Fruit fly (Drosophila melanogaster): ENCODE data around the gene CG7968.

CG7968 gene

dm6 chr2L:13884063-13884656 lies 35.0 kb downstream of the CG7968 start:
- TF ChIP-seq EcR (GFP tag; optimal IDR thresholded peaks at IDR 0.05) (peak; percentile 55), CG15710 (tag; optimal IDR thresholded peaks at IDR 0.05) (no peak), CG13204 (GFP tag; optimal IDR thresholded peaks at IDR 0.05) (no peak)

- TF ChIP-seq CG17806 (tag; optimal IDR thresholded peaks at IDR 0.05) (peak; percentile 24), CG8301 (tag; optimal IDR thresholded peaks at IDR 0.05) (peak; percentile 34), CG15710 (tag; optimal IDR thresholded peaks at IDR 0.05) (peak; percentile 20), CG34367 (tag; optimal IDR thresholded peaks at IDR 0.05) (no peak), Snoo (tag; optimal IDR thresholded peaks at IDR 0.05) (peak; percentile 49), CG4496 (GFP tag; IDR thresholded peaks at IDR 0.05) (0 out of 3 replicates have a peak, but pooled peaks have one; percentile 51), EcR (GFP tag; optimal IDR thresholded peaks at IDR 0.05) (peak; percentile 83), CG14655 (GFP tag; optimal IDR thresholded peaks at IDR 0.05) (peak; percentile 51), Pif1A (GFP tag; optimal IDR thresholded peaks at IDR 0.05) (no peak), CG8159 (tag; optimal IDR thresholded peaks at IDR 0.05) (peak; percentile 63), Pif1B (GFP tag; optimal IDR thresholded peaks at IDR 0.05) (peak; percentile 18), rn (GFP tag; IDR thresholded peaks at IDR 0.05) (no peak), CG12605 (GFP tag; IDR thresholded peaks at IDR 0.05) (no peak), fd96Ca (GFP tag; IDR thresholded peaks at IDR 0.05) (no peak)
These were observed 35.6 kb downstream of the CG7968 start for dm6 chr2L:13884678-13885303.

- TF ChIP-seq CG14655 (GFP tag; optimal IDR thresholded peaks at IDR 0.05), result peak; percentile 20
- no peak for TF ChIP-seq rn (GFP tag; IDR thresholded peaks at IDR 0.05)
- no peak for TF ChIP-seq Ets98B (GFP tag; IDR thresholded peaks at IDR 0.05)
- TF ChIP-seq fd96Ca (GFP tag; IDR thresholded peaks at IDR 0.05), result no peak
- TF ChIP-seq CG9948 (tag; optimal IDR thresholded peaks at IDR 0.05), result no peak
- TF ChIP-seq CG34367 (tag; optimal IDR thresholded peaks at IDR 0.05), result no peak
These were observed 37.3 kb downstream of the CG7968 start for dm6 chr2L:13886326-13887073.

dm6 chr2L:13889934-13890333 lies 40.7 kb downstream of the CG7968 start:
- peak; percentile 57 for TF ChIP-seq EcR (GFP tag; optimal IDR thresholded peaks at IDR 0.05)
- TF ChIP-seq CG10348 (GFP tag; IDR thresholded peaks at IDR 0.05), result no peak

- TF ChIP-seq Pif1B (GFP tag; optimal IDR thresholded peaks at IDR 0.05) (no peak), CG15710 (tag; optimal IDR thresholded peaks at IDR 0.05) (no peak), CG8159 (tag; optimal IDR thresholded peaks at IDR 0.05) (no peak), CG14655 (GFP tag; optimal IDR thresholded peaks at IDR 0.05) (no peak), Pif1A (GFP tag; optimal IDR thresholded peaks at IDR 0.05) (no peak), CG8301 (tag; optimal IDR thresholded peaks at IDR 0.05) (no peak)
These were observed 43.6 kb downstream of the CG7968 start for dm6 chr2L:13892826-13893225.

- TF ChIP-seq EcR (GFP tag; optimal IDR thresholded peaks at IDR 0.05), result no peak
- TF ChIP-seq rn (GFP tag; IDR thresholded peaks at IDR 0.05), result no peak
- TF ChIP-seq Pif1B (GFP tag; optimal IDR thresholded peaks at IDR 0.05), result no peak
- peak; percentile 33; the same call in 1 of the 2 replicates for TF ChIP-seq CG12605 (GFP tag; IDR thresholded peaks at IDR 0.05)
- TF ChIP-seq CG32121 (GFP tag; IDR thresholded peaks at IDR 0.05), result no peak
- TF ChIP-seq CG17806 (tag; optimal IDR thresholded peaks at IDR 0.05), result peak; percentile 68
- TF ChIP-seq D1 (tag; optimal IDR thresholded peaks at IDR 0.05), result no peak
- peak; percentile 48 for TF ChIP-seq CG15710 (tag; optimal IDR thresholded peaks at IDR 0.05)
- TF ChIP-seq CG4496 (GFP tag; IDR thresholded peaks at IDR 0.05), result peak; percentile 29; the same call in 1 of the 3 replicates
- no peak for TF ChIP-seq CG10348 (GFP tag; IDR thresholded peaks at IDR 0.05)
- TF ChIP-seq CG13204 (GFP tag; optimal IDR thresholded peaks at IDR 0.05), result peak; percentile 21
- no peak for TF ChIP-seq gl (tag; optimal IDR thresholded peaks at IDR 0.05)
- no peak for TF ChIP-seq CG14655 (GFP tag; optimal IDR thresholded peaks at IDR 0.05)
- TF ChIP-seq fd96Ca (GFP tag; IDR thresholded peaks at IDR 0.05), result no peak
- peak; percentile 29 for TF ChIP-seq CG34367 (tag; optimal IDR thresholded peaks at IDR 0.05)
- peak; percentile 60 for TF ChIP-seq CG9948 (tag; optimal IDR thresholded peaks at IDR 0.05)
- no peak for TF ChIP-seq CG8301 (tag; optimal IDR thresholded peaks at IDR 0.05)
These were observed 44.2 kb downstream of the CG7968 start for dm6 chr2L:13893439-13893838.

Measured in whole organism, pupa.